Fruit fly (Drosophila melanogaster) whole organism, adult: ENCODE measurements around the gene Grl36b.

ENCODE experiments used
- Mnt ChIP-seq: fragments of 200-800 bp; sonication (Bioruptor generic); optimal IDR thresholded peaks from 2 replicates; lab custom pipeline; 2016; ENCODE audit warnings: missing biosample characterization, mild to moderate bottlenecking, missing genetic modification characterization
- cnc ChIP-seq, 2 experiments: fragments of >200 bp; optimal IDR thresholded peaks; 2 replicates each; lab custom pipeline; 2017

DNA sequence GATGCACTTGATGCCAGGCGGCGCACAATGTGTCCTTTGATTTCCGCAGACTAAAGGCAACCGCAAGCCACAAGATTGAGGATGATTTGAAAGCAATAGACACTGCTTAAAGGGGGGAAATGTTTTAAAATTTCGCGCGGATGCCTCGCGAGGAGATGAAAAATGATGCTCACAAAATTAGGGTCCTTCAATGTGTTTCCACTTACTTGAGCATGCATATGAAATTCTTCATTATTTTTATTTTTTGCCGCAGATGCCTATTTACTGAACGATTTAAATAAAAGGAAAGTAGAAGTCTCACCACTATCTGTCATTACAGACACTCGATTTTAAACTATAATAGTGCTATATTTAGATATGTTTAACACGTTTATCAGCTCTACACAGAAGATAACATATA is 29.3 kb downstream of the Grl36b start, which contains the start of gene Slc25A46b:
- no peak for TF ChIP-seq cnc (optimal IDR thresholded peaks at IDR 0.05; lab: Kevin White, UChicago)
- no peak for TF ChIP-seq Mnt (GFP tag; lab: Kevin White, UChicago)
